Worm (Caenorhabditis elegans): ENCODE results near the gene clec-20.

clec-20 gene

DNA sequence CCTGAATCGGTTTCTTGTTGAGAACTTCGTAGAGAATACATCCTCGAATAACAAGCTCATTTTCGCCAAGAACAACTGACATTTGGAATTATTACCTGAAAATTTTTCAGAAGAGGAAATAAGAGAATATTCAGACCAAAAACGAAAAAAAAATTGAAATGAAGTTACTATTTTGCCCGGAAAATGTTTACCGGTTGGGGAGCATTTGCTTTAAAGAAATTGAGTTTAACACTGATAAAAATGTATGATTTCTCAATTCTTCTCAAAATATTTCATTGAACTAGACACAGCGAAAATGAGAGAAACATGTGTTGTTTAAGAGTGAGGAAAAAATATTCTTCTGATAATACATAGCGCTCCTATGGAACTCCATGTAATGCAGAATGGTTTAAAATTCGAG is 21.3 kb upstream of the clec-20 start, which contains the start of gene fbxa-165:
fbxa-165 (minus strand) TSS at position 101 of the 400 bp plus-strand sequence.
- TF ChIP-seq sem-2 (GFP tag; optimal IDR thresholded peaks at IDR 0.05) = no peak
- no peak for TF ChIP-seq nhr-28 (tag; optimal IDR thresholded peaks at IDR 0.05)
- TF ChIP-seq bed-3 (GFP tag; optimal IDR thresholded peaks at IDR 0.05) = no peak
- TF ChIP-seq zip-8 (tag; optimal IDR thresholded peaks at IDR 0.05) = no peak
- no peak for TF ChIP-seq unc-62 (GFP tag; optimal IDR thresholded peaks at IDR 0.05)
- no peak for TF ChIP-seq mab-5 (tag; optimal IDR thresholded peaks at IDR 0.05)
- TF ChIP-seq lin-32 (GFP tag; optimal IDR thresholded peaks at IDR 0.05) = no peak
- TF ChIP-seq nhr-76 (tag; optimal IDR thresholded peaks at IDR 0.05) = no peak
- no peak for TF ChIP-seq nhr-237 (tag; optimal IDR thresholded peaks at IDR 0.05)
- no peak for TF ChIP-seq nhr-2 (tag; optimal IDR thresholded peaks at IDR 0.05)

DNA sequence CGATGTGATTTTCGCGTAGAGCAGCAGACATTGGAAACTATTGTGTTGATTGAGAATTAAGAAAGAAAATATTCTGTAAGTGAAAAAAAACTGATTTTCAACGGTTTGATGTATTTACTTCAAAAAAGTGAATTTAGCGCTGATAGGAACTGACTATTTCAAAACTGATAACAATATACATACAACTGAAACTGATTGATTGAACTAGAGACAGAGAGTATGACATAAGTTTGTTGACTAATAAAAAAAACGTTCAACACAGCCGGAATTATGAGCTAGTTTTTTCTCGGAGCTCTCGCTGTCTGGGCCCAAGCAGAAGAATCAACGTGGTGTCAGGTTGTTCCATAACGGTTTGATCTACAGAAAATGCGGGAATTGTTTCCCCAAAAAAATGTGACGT is 18.9 kb upstream of the clec-20 start, which contains the start of gene fbxa-164:
fbxa-164 (minus strand) TSS at position 101 of the 400 bp plus-strand sequence.
- TF ChIP-seq ceh-83 (GFP tag; optimal IDR thresholded peaks at IDR 0.05) (no peak), bed-3 (GFP tag; optimal IDR thresholded peaks at IDR 0.05) (no peak), lin-32 (GFP tag; optimal IDR thresholded peaks at IDR 0.05) (no peak), blmp-1 (tag; optimal IDR thresholded peaks at IDR 0.05) (no peak), nhr-28 (tag; optimal IDR thresholded peaks at IDR 0.05) (no peak), M03D4.4 (tag; optimal IDR thresholded peaks at IDR 0.05) (no peak), zip-8 (tag; optimal IDR thresholded peaks at IDR 0.05) (no peak), ztf-11 (tag; optimal IDR thresholded peaks at IDR 0.05) (no peak), flh-1 (GFP tag; optimal IDR thresholded peaks at IDR 0.05) (no peak)

DNA sequence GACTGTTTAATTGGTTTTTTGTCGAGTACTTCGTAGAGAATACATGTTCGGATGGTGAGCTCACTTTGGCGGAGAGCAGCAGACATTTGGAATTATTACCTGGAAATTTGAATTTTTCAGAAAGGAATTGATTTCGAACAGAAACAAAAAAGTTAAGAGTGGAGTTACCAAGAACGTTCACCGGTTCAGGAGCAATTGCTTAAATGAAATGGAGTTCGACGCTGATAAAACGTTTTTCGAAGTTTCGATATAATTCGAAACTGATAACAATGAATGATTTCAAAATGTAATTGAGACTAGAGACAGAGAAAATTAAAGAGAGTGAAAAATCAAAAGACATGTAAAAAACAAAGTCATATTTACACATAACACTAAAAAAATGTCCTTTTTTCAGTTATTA is 15.6 kb upstream of the clec-20 start, which contains the start of gene fbxa-163:
fbxa-163 (minus strand) TSS at position 101 of the 400 bp plus-strand sequence.
- TF ChIP-seq ztf-11 (tag; optimal IDR thresholded peaks at IDR 0.05) = no peak
- no peak for TF ChIP-seq ceh-39 (tag; optimal IDR thresholded peaks at IDR 0.05)
- no peak for TF ChIP-seq nhr-2 (tag; optimal IDR thresholded peaks at IDR 0.05)
- no peak for TF ChIP-seq lin-13 (tag; optimal IDR thresholded peaks at IDR 0.05)
- no peak for TF ChIP-seq zip-8 (tag; optimal IDR thresholded peaks at IDR 0.05)
- TF ChIP-seq ceh-43 (GFP tag; optimal IDR thresholded peaks at IDR 0.05) = no peak
- TF ChIP-seq drap-1 (GFP tag; optimal IDR thresholded peaks at IDR 0.05) = no peak
- TF ChIP-seq sem-2 (GFP tag; optimal IDR thresholded peaks at IDR 0.05) = no peak
- no peak for TF ChIP-seq mep-1 (tag; optimal IDR thresholded peaks at IDR 0.05)
- no peak for TF ChIP-seq unc-39 (tag; optimal IDR thresholded peaks at IDR 0.05)
- TF ChIP-seq ham-2 (GFP tag; optimal IDR thresholded peaks at IDR 0.05) = no peak
- no peak for TF ChIP-seq nhr-76 (tag; optimal IDR thresholded peaks at IDR 0.05)
- TF ChIP-seq mls-2 (tag; optimal IDR thresholded peaks at IDR 0.05) = no peak
- TF ChIP-seq lin-32 (GFP tag; optimal IDR thresholded peaks at IDR 0.05) = no peak
- TF ChIP-seq blmp-1 (tag; optimal IDR thresholded peaks at IDR 0.05) = no peak
- TF ChIP-seq bed-3 (GFP tag; optimal IDR thresholded peaks at IDR 0.05) = no peak

DNA sequence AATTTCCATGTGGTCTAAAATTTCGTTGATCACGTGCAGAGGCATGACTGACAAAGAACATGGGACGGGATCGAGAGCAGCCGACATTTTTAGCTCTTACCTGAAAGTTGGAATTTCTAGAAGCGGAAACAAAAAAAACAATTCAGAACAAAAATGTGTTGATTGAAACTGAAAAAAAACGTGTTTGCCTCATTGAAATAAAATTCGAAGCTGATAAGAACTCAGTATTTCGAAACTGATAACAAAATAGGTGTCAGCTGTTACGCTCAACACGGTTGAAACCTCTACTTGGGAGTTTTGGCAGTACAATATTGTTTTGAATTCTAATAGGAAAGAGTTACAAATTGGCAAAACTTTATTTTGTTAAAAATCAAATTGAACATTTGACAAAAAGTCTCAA is 13.9 kb upstream of the clec-20 start:
- TF ChIP-seq lsy-2 (tag; optimal IDR thresholded peaks at IDR 0.05) (no peak), sem-2 (GFP tag; optimal IDR thresholded peaks at IDR 0.05) (no peak), ces-1 (GFP tag; optimal IDR thresholded peaks at IDR 0.05) (no peak), flh-1 (GFP tag; optimal IDR thresholded peaks at IDR 0.05) (no peak), blmp-1 (tag; optimal IDR thresholded peaks at IDR 0.05) (no peak), elt-1 (tag; optimal IDR thresholded peaks at IDR 0.05; ENCODE audit: borderline replicate concordance, insufficient read depth) (no peak), nhr-76 (tag; optimal IDR thresholded peaks at IDR 0.05) (no peak), lin-13 (tag; optimal IDR thresholded peaks at IDR 0.05) (no peak), hlh-1 (tag; optimal IDR thresholded peaks at IDR 0.05) (no peak), nhr-12 (tag; optimal IDR thresholded peaks at IDR 0.05) (no peak), ceh-83 (GFP tag; optimal IDR thresholded peaks at IDR 0.05) (no peak), drap-1 (GFP tag; optimal IDR thresholded peaks at IDR 0.05) (no peak), mls-2 (tag; optimal IDR thresholded peaks at IDR 0.05) (no peak), mab-5 (tag; optimal IDR thresholded peaks at IDR 0.05) (no peak)

DNA sequence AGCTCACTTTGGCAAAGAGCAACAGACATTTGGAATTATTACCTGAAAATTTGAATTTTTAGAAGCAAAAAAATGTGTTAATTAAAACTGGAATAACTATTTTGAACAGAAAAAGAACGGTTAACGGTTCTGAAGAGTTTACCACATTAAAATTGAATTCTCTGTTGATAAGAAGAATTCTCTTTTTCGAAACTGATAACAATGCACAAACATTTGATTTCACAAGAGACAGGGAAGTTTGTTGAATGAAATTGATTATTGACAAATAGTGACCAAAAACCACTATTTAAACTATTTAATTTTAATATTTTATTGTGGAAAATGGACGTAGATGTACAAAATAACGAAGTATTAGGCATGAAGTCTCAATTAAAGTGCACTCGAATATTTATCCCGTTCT is 12.5 kb upstream of the clec-20 start:
- TF ChIP-seq tbx-8 (GFP tag; optimal IDR thresholded peaks at IDR 0.05) (no peak), nhr-2 (tag; optimal IDR thresholded peaks at IDR 0.05) (no peak), lin-32 (GFP tag; optimal IDR thresholded peaks at IDR 0.05) (no peak), ceh-39 (tag; optimal IDR thresholded peaks at IDR 0.05) (no peak), nhr-12 (tag; optimal IDR thresholded peaks at IDR 0.05) (no peak), drap-1 (GFP tag; optimal IDR thresholded peaks at IDR 0.05) (no peak), mab-5 (tag; optimal IDR thresholded peaks at IDR 0.05) (no peak), unc-39 (tag; optimal IDR thresholded peaks at IDR 0.05) (no peak), elt-3 (tag; optimal IDR thresholded peaks at IDR 0.05) (no peak), nhr-76 (tag; optimal IDR thresholded peaks at IDR 0.05) (no peak), sem-2 (GFP tag; optimal IDR thresholded peaks at IDR 0.05) (no peak)
